4 fruit fly cellular contexts compared by ENCODE assay signal in genomic region chr3L:3814010-3814833, dm6.
TF ChIP-seq lines count a peak whose summit lies in the region.

TSS of gene Scsalpha1 (plus strand) at chr3L:3814211.

TF ChIP-seq in whole organism, adult, 20 proteins besides CTCF, POLR2A, EP300 and RAD21 (continued from another document):
- TF ChIP-seq CG33017 (tag; optimal IDR thresholded peaks at IDR 0.05; lab: Kevin White, UChicago) (no peak), kay (GFP tag; lab: Kevin White, UChicago; ENCODE audit: borderline replicate concordance) (no peak)

TF ChIP-seq in whole organism, embryonic, 481 proteins besides CTCF, POLR2A, EP300 and RAD21 (continued from another document and continues in another):
- no peak for TF ChIP-seq CG9727 (GFP tag; optimal IDR thresholded peaks at IDR 0.05; lab: Kevin White, UChicago)
- no peak for TF ChIP-seq CG11723 (GFP tag; optimal IDR thresholded peaks at IDR 0.05; lab: Kevin White, UChicago)
- peak; percentile 71 for TF ChIP-seq sqz (GFP tag; optimal IDR thresholded peaks at IDR 0.05; lab: Kevin White, UChicago)
- no peak for TF ChIP-seq Dfd (GFP tag; optimal IDR thresholded peaks at IDR 0.05; lab: Kevin White, UChicago)
- TF ChIP-seq Dll (GFP tag; IDR thresholded peaks at IDR 0.05; lab: Robert Waterston, UW; ENCODE audit: partially characterized antibody), result peak; percentile 97
- no peak for TF ChIP-seq Poxn (GFP tag; IDR thresholded peaks at IDR 0.05; lab: Robert Waterston, UW)
- TF ChIP-seq CG13775 (GFP tag; optimal IDR thresholded peaks at IDR 0.05; lab: Kevin White, UChicago), result no peak
- TF ChIP-seq chn (GFP tag; optimal IDR thresholded peaks at IDR 0.05; lab: Kevin White, UChicago), result peak; percentile 20
- peak; percentile 37 for TF ChIP-seq Meics (GFP tag; optimal IDR thresholded peaks at IDR 0.05; lab: Kevin White, UChicago)
- TF ChIP-seq CG4360 (GFP tag; IDR thresholded peaks at IDR 0.05; lab: Robert Waterston, UW), result no peak
- peak; percentile 65 for TF ChIP-seq CG9437 (GFP tag; optimal IDR thresholded peaks at IDR 0.05; lab: Kevin White, UChicago)
- TF ChIP-seq lbe (GFP tag; optimal IDR thresholded peaks at IDR 0.05; lab: Kevin White, UChicago), result no peak
- TF ChIP-seq ara (GFP tag; IDR thresholded peaks at IDR 0.05; lab: Robert Waterston, UW), result peak; percentile 37; the same call in 1 of the 2 replicates
- no peak for TF ChIP-seq CG11247 (GFP tag; IDR thresholded peaks at IDR 0.05; lab: Robert Waterston, UW)
- TF ChIP-seq tx (GFP tag; optimal IDR thresholded peaks at IDR 0.05; lab: Kevin White, UChicago), result peak; percentile 22
- peak; percentile 66; the same call in 1 of the 3 replicates for TF ChIP-seq CG11456 (GFP tag; IDR thresholded peaks at IDR 0.05; lab: Robert Waterston, UW)
- no peak for TF ChIP-seq CG12299 (tag; optimal IDR thresholded peaks at IDR 0.05; lab: Kevin White, UChicago)
- no peak for TF ChIP-seq CG4730 (GFP tag; IDR thresholded peaks at IDR 0.05; lab: Robert Waterston, UW)
- TF ChIP-seq CG15269 (tag; optimal IDR thresholded peaks at IDR 0.05; lab: Kevin White, UChicago), result peak; percentile 59
- peak; percentile 32 for TF ChIP-seq Hsf (GFP tag; optimal IDR thresholded peaks at IDR 0.05; lab: Kevin White, UChicago)
- no peak for TF ChIP-seq CG11398 (GFP tag; optimal IDR thresholded peaks at IDR 0.05; lab: Kevin White, UChicago)
- peak; percentile 15 for TF ChIP-seq Nf-YC (tag; optimal IDR thresholded peaks at IDR 0.05; lab: Kevin White, UChicago)
- no peak for TF ChIP-seq CG17802 (tag; optimal IDR thresholded peaks at IDR 0.05; lab: Kevin White, UChicago)
- TF ChIP-seq CG13123 (GFP tag; optimal IDR thresholded peaks at IDR 0.05; lab: Kevin White, UChicago), result no peak
- TF ChIP-seq Fer1 (GFP tag; optimal IDR thresholded peaks at IDR 0.05; lab: Kevin White, UChicago), result peak; percentile 45
- TF ChIP-seq CG31365 (tag; optimal IDR thresholded peaks at IDR 0.05; lab: Kevin White, UChicago), result no peak
- no peak for TF ChIP-seq CG10959 (GFP tag; IDR thresholded peaks at IDR 0.05; lab: Robert Waterston, UW)
- TF ChIP-seq CG1024 (GFP tag; IDR thresholded peaks at IDR 0.05; lab: Robert Waterston, UW), result 0 out of 2 replicates have a peak, but pooled peaks have one; percentile 23
- no peak for TF ChIP-seq Gsc (GFP tag; IDR thresholded peaks at IDR 0.05; lab: Robert Waterston, UW)
- TF ChIP-seq az2 (GFP tag; optimal IDR thresholded peaks at IDR 0.05; lab: Kevin White, UChicago), result peak; percentile 8
- TF ChIP-seq Bteb2 (GFP tag; optimal IDR thresholded peaks at IDR 0.05; lab: Kevin White, UChicago), result no peak
- peak; percentile 55 for TF ChIP-seq Oli (tag; optimal IDR thresholded peaks at IDR 0.05; lab: Kevin White, UChicago)
- no peak for TF ChIP-seq aop (GFP tag; IDR thresholded peaks at IDR 0.05; lab: Robert Waterston, UW)
- TF ChIP-seq lab (GFP tag; optimal IDR thresholded peaks at IDR 0.05; lab: Kevin White, UChicago), result peak; percentile 45
- TF ChIP-seq usp (GFP tag; optimal IDR thresholded peaks at IDR 0.05; lab: Kevin White, UChicago), result no peak
- TF ChIP-seq repo (GFP tag; optimal IDR thresholded peaks at IDR 0.05; lab: Kevin White, UChicago), result no peak
- TF ChIP-seq CG4424 (GFP tag; optimal IDR thresholded peaks at IDR 0.05; lab: Kevin White, UChicago), result no peak
- peak; percentile 62 for TF ChIP-seq CG17829 (tag; optimal IDR thresholded peaks at IDR 0.05; lab: Kevin White, UChicago)
- TF ChIP-seq ro (GFP tag; IDR thresholded peaks at IDR 0.05; lab: Robert Waterston, UW), result no peak
- TF ChIP-seq CG12104 (GFP tag; optimal IDR thresholded peaks at IDR 0.05; lab: Kevin White, UChicago), result no peak
- TF ChIP-seq lola (GFP tag; optimal IDR thresholded peaks at IDR 0.05; lab: Kevin White, UChicago), result no peak
- no peak for TF ChIP-seq salm (tag; optimal IDR thresholded peaks at IDR 0.05; lab: Kevin White, UChicago)
- TF ChIP-seq TFAM (GFP tag; optimal IDR thresholded peaks at IDR 0.05; lab: Kevin White, UChicago), result no peak
- peak; percentile 40 for TF ChIP-seq Ets97D (GFP tag; optimal IDR thresholded peaks at IDR 0.05; lab: Kevin White, UChicago)

TF ChIP-seq in whole organism, prepupa, 60 proteins besides CTCF, POLR2A, EP300 and RAD21 (continued from another document):
- peak; percentile 45 for TF ChIP-seq lz (GFP tag; optimal IDR thresholded peaks at IDR 0.05; lab: Kevin White, UChicago)
- TF ChIP-seq salr (GFP tag; optimal IDR thresholded peaks at IDR 0.05; lab: Kevin White, UChicago), result peak; percentile 7 to 21
- TF ChIP-seq CG8319 (GFP tag; optimal IDR thresholded peaks at IDR 0.05; lab: Kevin White, UChicago), result no peak
- TF ChIP-seq Smox (GFP tag; optimal IDR thresholded peaks at IDR 0.05; lab: Kevin White, UChicago), result no peak
- peak; percentile 21 for TF ChIP-seq Sox15 (GFP tag; optimal IDR thresholded peaks at IDR 0.05; lab: Kevin White, UChicago)
- no peak; the same call in 1 of the 3 replicates for TF ChIP-seq eg (GFP tag; IDR thresholded peaks at IDR 0.05; lab: Robert Waterston, UW)
- TF ChIP-seq CG11902 (GFP tag; optimal IDR thresholded peaks at IDR 0.05; lab: Kevin White, UChicago), result no peak
- no peak for TF ChIP-seq pdm3 (GFP tag; optimal IDR thresholded peaks at IDR 0.05; lab: Kevin White, UChicago)
- peak; percentile 60 for TF ChIP-seq Hr4 (GFP tag; optimal IDR thresholded peaks at IDR 0.05; lab: Kevin White, UChicago)
- TF ChIP-seq spab (GFP tag; optimal IDR thresholded peaks at IDR 0.05; lab: Kevin White, UChicago), result no peak
- TF ChIP-seq CG3032 (tag; optimal IDR thresholded peaks at IDR 0.05; lab: Kevin White, UChicago), result no peak
- TF ChIP-seq Eip78C (GFP tag; lab: Kevin White, UChicago), result peak; percentile 88
- TF ChIP-seq ss (GFP tag; optimal IDR thresholded peaks at IDR 0.05; lab: Kevin White, UChicago), result peak; percentile 43 to 63
- peak; percentile 98 for TF ChIP-seq svp (GFP tag; lab: Kevin White, UChicago)
- TF ChIP-seq CG3919 (GFP tag; optimal IDR thresholded peaks at IDR 0.05; lab: Kevin White, UChicago), result peak; percentile 40
- TF ChIP-seq CG11762 (GFP tag; optimal IDR thresholded peaks at IDR 0.05; lab: Kevin White, UChicago; ENCODE audit: insufficient read depth), result peak; percentile 15
- peak; percentile 10 for TF ChIP-seq topi (GFP tag; optimal IDR thresholded peaks at IDR 0.05; lab: Kevin White, UChicago)
- peak; percentile 43 for TF ChIP-seq acj6 (GFP tag; optimal IDR thresholded peaks at IDR 0.05; lab: Kevin White, UChicago)
- TF ChIP-seq Met (GFP tag; optimal IDR thresholded peaks at IDR 0.05; lab: Kevin White, UChicago), result no peak
- TF ChIP-seq Sox102F (GFP tag; optimal IDR thresholded peaks at IDR 0.05; lab: Kevin White, UChicago), result no peak
- no peak for TF ChIP-seq Ets21C (GFP tag; optimal IDR thresholded peaks at IDR 0.05; lab: Kevin White, UChicago)
- TF ChIP-seq CG9139 (GFP tag; optimal IDR thresholded peaks at IDR 0.05; lab: Kevin White, UChicago), result peak; percentile 45
- no peak for TF ChIP-seq Hr38 (GFP tag; optimal IDR thresholded peaks at IDR 0.05; lab: Kevin White, UChicago)
- peak; percentile 31; the same call in 1 of the 2 replicates for TF ChIP-seq CG11294 (GFP tag; IDR thresholded peaks at IDR 0.05; lab: Robert Waterston, UW)
- TF ChIP-seq Blimp-1 (GFP tag; optimal IDR thresholded peaks at IDR 0.05; lab: Kevin White, UChicago), result peak; percentile 4
- peak; percentile 38 for TF ChIP-seq CG6792 (GFP tag; optimal IDR thresholded peaks at IDR 0.05; lab: Kevin White, UChicago)
- no peak for TF ChIP-seq CG7368 (GFP tag; optimal IDR thresholded peaks at IDR 0.05; lab: Kevin White, UChicago)
- TF ChIP-seq CG6808 (GFP tag; optimal IDR thresholded peaks at IDR 0.05; lab: Kevin White, UChicago), result peak; percentile 38
- TF ChIP-seq Eip75B (GFP tag; optimal IDR thresholded peaks at IDR 0.05; lab: Kevin White, UChicago), result no peak
- peak; percentile 7 for TF ChIP-seq Ets96B (tag; optimal IDR thresholded peaks at IDR 0.05; lab: Kevin White, UChicago)
- no peak for TF ChIP-seq CG32006 (GFP tag; optimal IDR thresholded peaks at IDR 0.05; lab: Kevin White, UChicago)
- no peak for TF ChIP-seq CG4318 (GFP tag; optimal IDR thresholded peaks at IDR 0.05; lab: Kevin White, UChicago)
- no peak for TF ChIP-seq fd59A (GFP tag; optimal IDR thresholded peaks at IDR 0.05; lab: Kevin White, UChicago)
- TF ChIP-seq CG31627 (GFP tag; optimal IDR thresholded peaks at IDR 0.05; lab: Kevin White, UChicago), result peak; percentile 47
- no peak for TF ChIP-seq net (GFP tag; optimal IDR thresholded peaks at IDR 0.05; lab: Kevin White, UChicago)
- peak; percentile 46; the same call in 1 of the 2 replicates for TF ChIP-seq CG15336 (GFP tag; IDR thresholded peaks at IDR 0.05; lab: Robert Waterston, UW)
- TF ChIP-seq OdsH (GFP tag; optimal IDR thresholded peaks at IDR 0.05; lab: Kevin White, UChicago), result peak; percentile 38
- TF ChIP-seq Sox14 (GFP tag; optimal IDR thresholded peaks at IDR 0.05; lab: Kevin White, UChicago), result peak; percentile 20
- no peak for TF ChIP-seq Gug (GFP tag; IDR thresholded peaks at IDR 0.05; lab: Robert Waterston, UW)
- no peak; the same call in 1 of the 3 replicates for TF ChIP-seq CG6163 (GFP tag; IDR thresholded peaks at IDR 0.05; lab: Robert Waterston, UW)

TF ChIP-seq in whole organism, wandering third instar larva, 38 proteins besides CTCF, POLR2A, EP300 and RAD21 (continued from another document):
- no peak for TF ChIP-seq br (GFP tag; optimal IDR thresholded peaks at IDR 0.05; lab: Kevin White, UChicago)
- no peak for TF ChIP-seq dmrt93B (GFP tag; optimal IDR thresholded peaks at IDR 0.05; lab: Kevin White, UChicago)
- peak; percentile 98 for TF ChIP-seq Vsx2 (GFP tag; optimal IDR thresholded peaks at IDR 0.05; lab: Kevin White, UChicago; ENCODE audit: partially characterized antibody)
- TF ChIP-seq Myc (optimal IDR thresholded peaks at IDR 0.05; lab: Kevin White, UChicago), result peak; percentile 21
- no peak for TF ChIP-seq Rel (GFP tag; optimal IDR thresholded peaks at IDR 0.05; lab: Kevin White, UChicago)
- peak; percentile 27 for TF ChIP-seq Rel (tag; optimal IDR thresholded peaks at IDR 0.05; lab: Kevin White, UChicago)
- no peak for TF ChIP-seq CG9705 (GFP tag; optimal IDR thresholded peaks at IDR 0.05; lab: Kevin White, UChicago)
- TF ChIP-seq N (GFP tag; optimal IDR thresholded peaks at IDR 0.05; lab: Kevin White, UChicago), result no peak
- peak; percentile 38 for TF ChIP-seq psq (GFP tag; optimal IDR thresholded peaks at IDR 0.05; lab: Kevin White, UChicago)
- peak; percentile 41 for TF ChIP-seq HLH106 (tag; optimal IDR thresholded peaks at IDR 0.05; lab: Kevin White, UChicago)
- TF ChIP-seq Mio (GFP tag; optimal IDR thresholded peaks at IDR 0.05; lab: Kevin White, UChicago), result no peak
- peak; percentile 23 for TF ChIP-seq dsf (GFP tag; optimal IDR thresholded peaks at IDR 0.05; lab: Kevin White, UChicago; ENCODE audit: borderline replicate concordance)
- no peak for TF ChIP-seq CG32264 (GFP tag; optimal IDR thresholded peaks at IDR 0.05; lab: Kevin White, UChicago)
- no peak for TF ChIP-seq Abd-B (GFP tag; optimal IDR thresholded peaks at IDR 0.05; lab: Kevin White, UChicago)
- TF ChIP-seq woc (GFP tag; optimal IDR thresholded peaks at IDR 0.05; lab: Kevin White, UChicago), result peak; percentile 49
- no peak for TF ChIP-seq sage (GFP tag; optimal IDR thresholded peaks at IDR 0.05; lab: Kevin White, UChicago)
